Fruit fly (Drosophila melanogaster) whole organism, prepupa: ENCODE data around the gene CG2901.

Experiments
- Blimp-1 ChIP-seq: fragments of 200-800 bp; sonication (Bioruptor generic); optimal IDR thresholded peaks from 3 replicates; lab custom pipeline; 2017; ENCODE audit warnings: missing biosample characterization, missing genetic modification characterization, mild to moderate bottlenecking, moderate library complexity, missing genetic modification reagents
- CG10631 ChIP-seq: fragments of 200-800 bp; sonication (Bioruptor generic); optimal IDR thresholded peaks from 2 replicates; lab custom pipeline; 2016; ENCODE audit warnings: missing biosample characterization, missing genetic modification characterization
- CG10669 ChIP-seq: fragments of 200-800 bp; sonication (Bioruptor generic); optimal IDR thresholded peaks from 3 replicates; lab custom pipeline; 2018; ENCODE audit warnings: missing biosample characterization, mild to moderate bottlenecking, missing genetic modification characterization, moderate library complexity
- CG11762 ChIP-seq: fragments of 200-800 bp; sonication (Bioruptor generic); optimal IDR thresholded peaks from 3 replicates; lab custom pipeline; 2016; ENCODE audit warnings: missing biosample characterization, missing genetic modification characterization; ENCODE audit not compliant: insufficient read depth
- CG11902 ChIP-seq: fragments of 200-800 bp; sonication (Bioruptor generic); optimal IDR thresholded peaks from 3 replicates; lab custom pipeline; 2016; ENCODE audit warnings: missing biosample characterization, missing genetic modification characterization
- CG15336 ChIP-seq: fragments of 200-800 bp; sonication (Bioruptor generic); IDR thresholded peaks from 2 replicates; pipeline ENCODE4 v1.3.6; 2022; ENCODE audit warnings: missing biosample characterization, missing genetic modification characterization
- CG1621 ChIP-seq: fragments of 200-800 bp; sonication (Bioruptor generic); optimal IDR thresholded peaks from 3 replicates; lab custom pipeline; 2018; ENCODE audit warnings: missing biosample characterization, mild to moderate bottlenecking, missing genetic modification characterization
- CG16779 ChIP-seq: fragments of 200-800 bp; sonication (Bioruptor generic); optimal IDR thresholded peaks from 3 replicates; lab custom pipeline; 2017; ENCODE audit warnings: missing biosample characterization, mild to moderate bottlenecking, missing genetic modification characterization
- CG3032 ChIP-seq: fragments of 200-800 bp; optimal IDR thresholded peaks from 2 replicates; lab custom pipeline; 2019; ENCODE audit warnings: missing biosample characterization, mild to moderate bottlenecking, missing genetic modification characterization, moderate library complexity
- CG31627 ChIP-seq: fragments of 200-800 bp; sonication (Bioruptor generic); optimal IDR thresholded peaks from 3 replicates; lab custom pipeline; 2016; ENCODE audit warnings: missing biosample characterization, missing genetic modification characterization
- CG32006 ChIP-seq: fragments of 200-800 bp; sonication (Bioruptor generic); optimal IDR thresholded peaks from 3 replicates; lab custom pipeline; 2017; ENCODE audit warnings: missing biosample characterization, mild to moderate bottlenecking, missing genetic modification characterization
- CG34406 ChIP-seq: fragments of 200-800 bp; sonication (Bioruptor generic); optimal IDR thresholded peaks from 3 replicates; lab custom pipeline; 2016; ENCODE audit warnings: missing biosample characterization, missing genetic modification characterization
- CG3919 ChIP-seq: fragments of 200-800 bp; sonication (Bioruptor generic); optimal IDR thresholded peaks from 3 replicates; lab custom pipeline; 2016; ENCODE audit warnings: missing biosample characterization, missing genetic modification characterization
- CG4318 ChIP-seq: fragments of 200-800 bp; sonication (Bioruptor generic); optimal IDR thresholded peaks from 3 replicates; lab custom pipeline; 2017; ENCODE audit warnings: missing biosample characterization, mild to moderate bottlenecking, missing genetic modification characterization
- CG6276 ChIP-seq: fragments of 200-800 bp; sonication (Bioruptor generic); optimal IDR thresholded peaks from 2 replicates; lab custom pipeline; 2017; ENCODE audit warnings: missing biosample characterization, mild to moderate bottlenecking, missing genetic modification characterization
- CG6792 ChIP-seq: fragments of 200-800 bp; sonication (Bioruptor generic); optimal IDR thresholded peaks from 3 replicates; lab custom pipeline; 2016; ENCODE audit warnings: missing biosample characterization, missing genetic modification characterization
- CG6808 ChIP-seq: fragments of 200-800 bp; sonication (Bioruptor generic); optimal IDR thresholded peaks from 3 replicates; lab custom pipeline; 2017; ENCODE audit warnings: missing biosample characterization, missing genetic modification characterization, mild to moderate bottlenecking, moderate library complexity, missing genetic modification reagents
- CG6854 ChIP-seq: fragments of 200-800 bp; sonication (Bioruptor generic); optimal IDR thresholded peaks from 2 replicates; lab custom pipeline; 2017; ENCODE audit warnings: missing biosample characterization, mild to moderate bottlenecking, missing genetic modification characterization
- CG8119 ChIP-seq: fragments of 200-800 bp; sonication (Bioruptor generic); IDR thresholded peaks from 3 replicates; pipeline ENCODE4 v1.3.6; 2022; ENCODE audit warnings: missing biosample characterization, missing genetic modification characterization
- CG8319 ChIP-seq: fragments of 200-800 bp; sonication (Bioruptor generic); optimal IDR thresholded peaks from 3 replicates; lab custom pipeline; 2016; ENCODE audit warnings: missing biosample characterization, missing genetic modification characterization
- CG8632 ChIP-seq: fragments of 200-800 bp; sonication (Bioruptor generic); optimal IDR thresholded peaks from 3 replicates; lab custom pipeline; 2016; ENCODE audit warnings: missing biosample characterization, missing genetic modification characterization
- CG9139 ChIP-seq: fragments of 200-800 bp; sonication (Bioruptor generic); optimal IDR thresholded peaks from 3 replicates; lab custom pipeline; 2017; ENCODE audit warnings: missing biosample characterization, mild to moderate bottlenecking, missing genetic modification characterization
- Eip75B ChIP-seq: fragments of 200-800 bp; sonication (Bioruptor generic); optimal IDR thresholded peaks from 3 replicates; lab custom pipeline; 2016; ENCODE audit warnings: missing biosample characterization, missing genetic modification characterization
- Eip78C ChIP-seq: fragments of 200-800 bp; sonication (Bioruptor generic); peaks from one replicate; lab custom pipeline; 2016; ENCODE audit warnings: missing biosample characterization, missing genetic modification characterization
- Eip93F ChIP-seq: fragments of 200-800 bp; sonication (Bioruptor generic); optimal IDR thresholded peaks from 2 replicates; lab custom pipeline; 2016; ENCODE audit warnings: missing biosample characterization, mild to moderate bottlenecking, missing genetic modification characterization
- Ets21C ChIP-seq: fragments of 200-800 bp; sonication (Bioruptor generic); optimal IDR thresholded peaks from 3 replicates; lab custom pipeline; 2016; ENCODE audit warnings: missing biosample characterization, missing genetic modification characterization
- Ets96B ChIP-seq: fragments of 200-800 bp; optimal IDR thresholded peaks from 2 replicates; lab custom pipeline; 2019; ENCODE audit warnings: missing biosample characterization, mild to moderate bottlenecking, missing genetic modification characterization, moderate library complexity
- Gug ChIP-seq: fragments of 200-800 bp; sonication (Bioruptor generic); IDR thresholded peaks from 2 replicates; pipeline ENCODE4 v1.3.6; 2022; ENCODE audit warnings: missing biosample characterization, missing genetic modification characterization
- Hr38 ChIP-seq: sonication (Bioruptor generic); optimal IDR thresholded peaks from 2 replicates; lab custom pipeline; 2016; ENCODE audit warnings: missing biosample characterization, missing genetic modification characterization
- Hr39 ChIP-seq: fragments of 200-800 bp; sonication (Bioruptor generic); optimal IDR thresholded peaks from 2 replicates; lab custom pipeline; 2016; ENCODE audit warnings: missing biosample characterization, missing genetic modification characterization
- Hr4 ChIP-seq: fragments of 200-800 bp; sonication (Bioruptor generic); optimal IDR thresholded peaks from 3 replicates; lab custom pipeline; 2016; ENCODE audit warnings: missing biosample characterization, missing genetic modification characterization
- Lpt ChIP-seq: fragments of 200-800 bp; sonication (Bioruptor generic); optimal IDR thresholded peaks from 3 replicates; lab custom pipeline; 2016; ENCODE audit warnings: missing biosample characterization, missing genetic modification characterization
- Met ChIP-seq: fragments of 200-800 bp; sonication (Bioruptor generic); optimal IDR thresholded peaks from 3 replicates; lab custom pipeline; 2016; ENCODE audit warnings: missing biosample characterization, missing genetic modification characterization
- OdsH ChIP-seq: fragments of 200-800 bp; sonication (Bioruptor generic); optimal IDR thresholded peaks from 3 replicates; lab custom pipeline; 2016; ENCODE audit warnings: missing biosample characterization, missing genetic modification characterization
- Sox102F ChIP-seq: fragments of 200-800 bp; sonication (Bioruptor generic); optimal IDR thresholded peaks from 2 replicates; lab custom pipeline; 2016; ENCODE audit warnings: missing biosample characterization, mild to moderate bottlenecking, missing genetic modification characterization
- Sox15 ChIP-seq: fragments of 200-800 bp; sonication (Bioruptor generic); optimal IDR thresholded peaks from 3 replicates; lab custom pipeline; 2016; ENCODE audit warnings: missing biosample characterization, missing genetic modification characterization
- achi ChIP-seq: fragments of 200-800 bp; sonication (Bioruptor generic); optimal IDR thresholded peaks from 3 replicates; lab custom pipeline; 2016; ENCODE audit warnings: missing biosample characterization, missing genetic modification characterization
- acj6 ChIP-seq: fragments of 200-800 bp; sonication (Bioruptor generic); optimal IDR thresholded peaks from 3 replicates; lab custom pipeline; 2016; ENCODE audit warnings: missing biosample characterization, missing genetic modification characterization
- cyc ChIP-seq: fragments of 200-800 bp; sonication (Bioruptor generic); optimal IDR thresholded peaks from 3 replicates; lab custom pipeline; 2016; ENCODE audit warnings: missing biosample characterization, missing genetic modification characterization
- dsx ChIP-seq: fragments of 200-800 bp; optimal IDR thresholded peaks from 3 replicates; lab custom pipeline; 2019; ENCODE audit warnings: missing biosample characterization, mild to moderate bottlenecking, missing genetic modification characterization, moderate library complexity; ENCODE audit not compliant: poor library complexity, severe bottlenecking
- eg ChIP-seq: fragments of 200-800 bp; sonication (Bioruptor generic); IDR thresholded peaks from 3 replicates; pipeline ENCODE4 v1.3.6; 2022; ENCODE audit warnings: missing biosample characterization, missing genetic modification characterization
- esn ChIP-seq: fragments of 200-800 bp; sonication (Bioruptor generic); optimal IDR thresholded peaks from 2 replicates; lab custom pipeline; 2016; ENCODE audit warnings: missing biosample characterization, mild to moderate bottlenecking, missing genetic modification characterization, moderate library complexity
- fd59A ChIP-seq: fragments of 200-800 bp; sonication (Bioruptor generic); optimal IDR thresholded peaks from 2 replicates; lab custom pipeline; 2017; ENCODE audit warnings: missing biosample characterization, mild to moderate bottlenecking, missing genetic modification characterization, missing genetic modification reagents
- fd85E ChIP-seq: fragments of 200-800 bp; sonication (Bioruptor generic); optimal IDR thresholded peaks from 3 replicates; lab custom pipeline; 2016; ENCODE audit warnings: missing biosample characterization, missing genetic modification characterization
- fkh ChIP-seq: fragments of 200-800 bp; sonication (Bioruptor generic); optimal IDR thresholded peaks from 3 replicates; lab custom pipeline; 2017; ENCODE audit warnings: missing biosample characterization, mild to moderate bottlenecking, missing genetic modification characterization, moderate library complexity
- net ChIP-seq: fragments of 200-800 bp; sonication (Bioruptor generic); optimal IDR thresholded peaks from 3 replicates; lab custom pipeline; 2016; ENCODE audit warnings: missing biosample characterization, missing genetic modification characterization
- salr ChIP-seq, 2 experiments: fragments of 200-800 bp; sonication (Bioruptor generic); optimal IDR thresholded peaks; 3 replicates each; lab custom pipeline; 2016 to 2018; ENCODE audit warnings: missing biosample characterization in 2 of 2, missing genetic modification characterization in 2 of 2, mild to moderate bottlenecking in 1 of 2
- ss ChIP-seq, 2 experiments: fragments of 200-800 bp; sonication (Bioruptor generic); optimal IDR thresholded peaks; 2 replicates in 1 of 2; 3 replicates in 1 of 2; lab custom pipeline; 2017 to 2018; ENCODE audit warnings: mild to moderate bottlenecking in 2 of 2, missing biosample characterization in 2 of 2, missing genetic modification characterization in 2 of 2, moderate library complexity in 1 of 2
- svp ChIP-seq: fragments of 200-800 bp; sonication (Bioruptor generic); peaks from one replicate; lab custom pipeline; 2016; ENCODE audit warnings: missing biosample characterization, missing genetic modification characterization
- vri ChIP-seq: fragments of 200-800 bp; sonication (Bioruptor generic); optimal IDR thresholded peaks from 3 replicates; lab custom pipeline; 2016; ENCODE audit warnings: missing biosample characterization, mild to moderate bottlenecking, missing genetic modification characterization

CG2901 gene

dm6 chrX:3837628-3838027 is 9.6 kb downstream of the CG2901 start (continued):
- TF ChIP-seq vri (GFP tag; lab: Kevin White, UChicago): no peak

dm6 chrX:3838648-3839047 is 10.7 kb downstream of the CG2901 start:
- TF ChIP-seq CG31627 (GFP tag; lab: Kevin White, UChicago) (peak; percentile 18), CG6276 (GFP tag; lab: Kevin White, UChicago) (peak; percentile 81), Ets21C (GFP tag; lab: Kevin White, UChicago) (no peak), net (GFP tag; lab: Kevin White, UChicago) (peak; percentile 54), CG9139 (GFP tag; lab: Kevin White, UChicago) (no peak), fd85E (GFP tag; lab: Kevin White, UChicago) (no peak), CG32006 (GFP tag; lab: Kevin White, UChicago) (peak; percentile 82), CG1621 (tag; lab: Kevin White, UChicago) (peak; percentile 18), CG10631 (GFP tag; lab: Kevin White, UChicago) (peak; percentile 53), acj6 (GFP tag; lab: Kevin White, UChicago) (peak; percentile 52), Ets96B (peak; percentile 38), salr (GFP tag; optimal IDR thresholded peaks at IDR 0.05; lab: Kevin White, UChicago) (peak; percentile 7 to 51), ss (GFP tag; optimal IDR thresholded peaks at IDR 0.05; lab: Kevin White, UChicago) (peak; percentile 16 to 24), CG11762 (GFP tag; lab: Kevin White, UChicago) (peak; percentile 38), CG8319 (GFP tag; lab: Kevin White, UChicago) (no peak), Eip75B (GFP tag; lab: Kevin White, UChicago) (no peak), OdsH (peak; percentile 64), Hr38 (GFP tag; lab: Kevin White, UChicago) (no peak), dsx (peak; percentile 16), CG3919 (GFP tag; lab: Kevin White, UChicago) (peak; percentile 60), cyc (peak; percentile 42), fd59A (GFP tag; lab: Kevin White, UChicago) (peak; percentile 28), CG8632 (GFP tag; lab: Kevin White, UChicago) (peak; percentile 36), Sox102F (GFP tag; lab: Kevin White, UChicago) (peak; percentile 24), Eip93F (no peak), Sox15 (GFP tag; lab: Kevin White, UChicago) (no peak), CG16779 (no peak), eg (GFP tag; lab: Robert Waterston, UW) (peak; percentile 87), vri (GFP tag; lab: Kevin White, UChicago) (peak; percentile 20), Hr39 (GFP tag; lab: Kevin White, UChicago) (peak; percentile 39), achi (GFP tag; lab: Kevin White, UChicago) (peak; percentile 65), Hr4 (GFP tag; lab: Kevin White, UChicago) (peak; percentile 69), svp (GFP tag; lab: Kevin White, UChicago) (peak; percentile 69), fkh (GFP tag; lab: Kevin White, UChicago) (peak; percentile 51), CG10669 (peak; percentile 24), CG6854 (GFP tag; lab: Kevin White, UChicago) (no peak), Eip78C (GFP tag; lab: Kevin White, UChicago) (peak; percentile 85), CG4318 (GFP tag; lab: Kevin White, UChicago) (peak; percentile 63), CG6808 (GFP tag; lab: Kevin White, UChicago) (peak; percentile 56), CG15336 (GFP tag; lab: Robert Waterston, UW) (peak; percentile 84), CG11902 (GFP tag; lab: Kevin White, UChicago) (no peak), Lpt (GFP tag; lab: Kevin White, UChicago) (peak; percentile 64), Met (GFP tag; lab: Kevin White, UChicago) (peak; percentile 41), CG34406 (GFP tag; lab: Kevin White, UChicago) (peak; percentile 30), CG3032 (tag; lab: Kevin White, UChicago) (peak; percentile 31), Gug (GFP tag; lab: Robert Waterston, UW) (peak; percentile 52; the same call in 1 of the 2 replicates), Blimp-1 (GFP tag; lab: Kevin White, UChicago) (no peak), esn (GFP tag; lab: Kevin White, UChicago) (peak; percentile 35), CG8119 (GFP tag; lab: Robert Waterston, UW) (peak; percentile 76), CG6792 (GFP tag; lab: Kevin White, UChicago) (peak; percentile 48)
